Worm (Caenorhabditis elegans): Measurements from ENCODE around the gene Y75B8A.33.

The Y75B8A.33 gene

ce11 chrIII:12351301-12351700 lies 15.9 kb downstream of the Y75B8A.33 start, which contains the start of the genes pph-4.1 and Y75B8A.31 (continued):
- 0 out of 2 replicates have a peak, but pooled peaks have one; percentile 48 for TF ChIP-seq let-526 (GFP tag; IDR thresholded peaks at IDR 0.05)
- TF ChIP-seq lin-35 (GFP tag; optimal IDR thresholded peaks at IDR 0.05) = peak in 1 of 3 experiments; percentile 30
- peak; percentile 43; the same call in 1 of the 2 replicates for TF ChIP-seq hmg-1.2 (GFP tag; IDR thresholded peaks at IDR 0.05)
- peak; percentile 85 for TF ChIP-seq madf-6 (GFP tag; IDR thresholded peaks at IDR 0.05)
- 0 out of 2 replicates have a peak, but pooled peaks have one; percentile 15 for TF ChIP-seq hmg-20 (GFP tag; IDR thresholded peaks at IDR 0.05)
- TF ChIP-seq attf-3 (GFP tag; conservative IDR thresholded peaks at IDR 0.05) = peak; percentile 51; the same call in 1 of the 2 replicates
- TF ChIP-seq zim-3 (tag; optimal IDR thresholded peaks at IDR 0.05) = no peak
- no peak for TF ChIP-seq ama-1 (optimal IDR thresholded peaks at IDR 0.05)
- TF ChIP-seq ama-1 (GFP tag; optimal IDR thresholded peaks at IDR 0.05) = no peak
- TF ChIP-seq dox-1 (GFP tag; IDR thresholded peaks at IDR 0.05) = peak; percentile 93
- peak in 1 of 2 experiments; percentile 65 for TF ChIP-seq let-607 (tag; optimal IDR thresholded peaks at IDR 0.05)
- peak; percentile 9 to 11 for TF ChIP-seq rec-8 (tag; optimal IDR thresholded peaks at IDR 0.05)
- no peak for TF ChIP-seq C17E4.6 (GFP tag; IDR thresholded peaks at IDR 0.05)
- peak; percentile 26 for TF ChIP-seq ztf-18 (tag; optimal IDR thresholded peaks at IDR 0.05)
- peak; percentile 40; the same call in 1 of the 2 replicates for TF ChIP-seq ceh-100 (GFP tag; IDR thresholded peaks at IDR 0.05)
- TF ChIP-seq lsl-1 (GFP tag; optimal IDR thresholded peaks at IDR 0.05) = peak; percentile 68
- TF ChIP-seq tbp1 (GFP tag; optimal IDR thresholded peaks at IDR 0.05) = peak; percentile 54
- peak; percentile 78; the same call in 1 of the 2 replicates for TF ChIP-seq pbrm-1 (GFP tag; IDR thresholded peaks at IDR 0.05)
- TF ChIP-seq ceh-27 (GFP tag; optimal IDR thresholded peaks at IDR 0.05) = peak; percentile 66
- TF ChIP-seq ztf-22 (GFP tag; optimal IDR thresholded peaks at IDR 0.05) = no peak
- TF ChIP-seq madf-8 (GFP tag; conservative IDR thresholded peaks at IDR 0.05) = peak; percentile 41; the same call in 1 of the 2 replicates
- TF ChIP-seq B0035.1 (tag; optimal IDR thresholded peaks at IDR 0.05) = no peak
- peak; percentile 62; the same call in 1 of the 2 replicates for TF ChIP-seq cebp-1 (GFP tag; IDR thresholded peaks at IDR 0.05)
- peak; percentile 69 for TF ChIP-seq cebp-1 (tag; optimal IDR thresholded peaks at IDR 0.05)
- TF ChIP-seq F10E7.11 (tag; optimal IDR thresholded peaks at IDR 0.05) = no peak
- peak; percentile 19 for TF ChIP-seq athp-1 (tag; optimal IDR thresholded peaks at IDR 0.05)
- 0 out of 2 replicates have a peak, but pooled peaks have one; percentile 25 for TF ChIP-seq B0336.3 (GFP tag; IDR thresholded peaks at IDR 0.05)
- no peak for TF ChIP-seq hlh-12 (tag; optimal IDR thresholded peaks at IDR 0.05)
- TF ChIP-seq B0261.1 (tag; optimal IDR thresholded peaks at IDR 0.05) = no peak
- peak; percentile 76 for TF ChIP-seq rcor-1 (GFP tag; IDR thresholded peaks at IDR 0.05)
- no peak for TF ChIP-seq sea-2 (GFP tag; IDR thresholded peaks at IDR 0.05)
- no peak for TF ChIP-seq repo-1 (tag; optimal IDR thresholded peaks at IDR 0.05)
- TF ChIP-seq madf-3 (GFP tag; IDR thresholded peaks at IDR 0.05) = peak; percentile 63; the same call in 1 of the 2 replicates
- peak; percentile 20 for TF ChIP-seq pha-4 (tag; optimal IDR thresholded peaks at IDR 0.05)
- TF ChIP-seq attf-5 (GFP tag; optimal IDR thresholded peaks at IDR 0.05) = peak; percentile 85
- TF ChIP-seq ceh-91 (GFP tag; IDR thresholded peaks at IDR 0.05) = peak; percentile 87
- TF ChIP-seq K12H6.12 (tag; optimal IDR thresholded peaks at IDR 0.05) = peak; percentile 29
- no peak for TF ChIP-seq ZK185.1 (tag; optimal IDR thresholded peaks at IDR 0.05; ENCODE audit: poor library complexity, severe bottlenecking)
- 0 out of 2 replicates have a peak, but pooled peaks have one; percentile 71 for TF ChIP-seq ekl-4 (GFP tag; IDR thresholded peaks at IDR 0.05)
- TF ChIP-seq mcd-1 (GFP tag; IDR thresholded peaks at IDR 0.05) = peak; percentile 98
- peak; percentile 42 for TF ChIP-seq efl-1 (GFP tag; optimal IDR thresholded peaks at IDR 0.05)
- TF ChIP-seq Y56A3A.18 (GFP tag; IDR thresholded peaks at IDR 0.05) = no peak
- peak; percentile 51 for TF ChIP-seq nhr-80 (tag; optimal IDR thresholded peaks at IDR 0.05)
- peak; percentile 45 for TF ChIP-seq snpc-1.3 (tag; optimal IDR thresholded peaks at IDR 0.05; ENCODE audit: insufficient read depth)
- peak; percentile 74; the same call in 1 of the 2 replicates for TF ChIP-seq ztf-28 (GFP tag; IDR thresholded peaks at IDR 0.05)
- TF ChIP-seq unc-130 (GFP tag; optimal IDR thresholded peaks at IDR 0.05) = peak; percentile 58
- TF ChIP-seq tlf-1 (GFP tag; optimal IDR thresholded peaks at IDR 0.05) = peak; percentile 58
- TF ChIP-seq ztf-26 (tag; optimal IDR thresholded peaks at IDR 0.05) = peak; percentile 42
